Worm (Caenorhabditis elegans): ENCODE results near the gene ints-9.

ints-9 gene

ce11 chrV:7553873-7554362, 21.7 kb upstream of the ints-9 start, which contains the start of gene ttr-10:
Gene ttr-10 (minus strand): TSS chrV:7553923.
- no peak for TF ChIP-seq nhr-21 (tag; optimal IDR thresholded peaks at IDR 0.05)

ce11 chrV:7555875-7556274, 19.7 kb upstream of the ints-9 start:
- TF ChIP-seq nhr-11 (tag; optimal IDR thresholded peaks at IDR 0.05) (no peak), unc-62 (GFP tag; optimal IDR thresholded peaks at IDR 0.05) (no peak), nhr-77 (tag; optimal IDR thresholded peaks at IDR 0.05) (no peak), ceh-82 (tag; optimal IDR thresholded peaks at IDR 0.05) (no peak), ceh-16 (tag; optimal IDR thresholded peaks at IDR 0.05) (no peak), sma-9 (GFP tag; optimal IDR thresholded peaks at IDR 0.05) (no peak), sma-9 (tag; optimal IDR thresholded peaks at IDR 0.05) (no peak), peb-1 (tag; optimal IDR thresholded peaks at IDR 0.05) (no peak), elt-1 (tag; optimal IDR thresholded peaks at IDR 0.05) (no peak), crh-2 (tag; optimal IDR thresholded peaks at IDR 0.05) (no peak), fos-1 (tag; optimal IDR thresholded peaks at IDR 0.05) (no peak), ama-1 (optimal IDR thresholded peaks at IDR 0.05) (no peak)

ce11 chrV:7558693-7559092, 16.9 kb upstream of the ints-9 start, which contains the start of gene ets-7:
Gene ets-7 (minus strand): TSS chrV:7558793.
- TF ChIP-seq nhr-25 (tag; optimal IDR thresholded peaks at IDR 0.05) (no peak), snpc-4 (tag; optimal IDR thresholded peaks at IDR 0.05) (no peak), unc-39 (tag; optimal IDR thresholded peaks at IDR 0.05) (no peak), nhr-237 (tag; optimal IDR thresholded peaks at IDR 0.05) (no peak), nhr-12 (tag; optimal IDR thresholded peaks at IDR 0.05) (no peak), lin-13 (GFP tag; optimal IDR thresholded peaks at IDR 0.05) (no peak), ztf-4 (tag; optimal IDR thresholded peaks at IDR 0.05) (no peak), nhr-77 (tag; optimal IDR thresholded peaks at IDR 0.05) (no peak), unc-55 (GFP tag; optimal IDR thresholded peaks at IDR 0.05) (no peak), crh-2 (tag; optimal IDR thresholded peaks at IDR 0.05) (no peak), lsy-2 (tag; optimal IDR thresholded peaks at IDR 0.05) (no peak), mdl-1 (tag; optimal IDR thresholded peaks at IDR 0.05) (no peak), nhr-21 (tag; optimal IDR thresholded peaks at IDR 0.05) (no peak), egl-27 (tag; optimal IDR thresholded peaks at IDR 0.05) (no peak), nhr-6 (tag; optimal IDR thresholded peaks at IDR 0.05) (no peak), elt-1 (tag; optimal IDR thresholded peaks at IDR 0.05) (no peak), ama-1 (optimal IDR thresholded peaks at IDR 0.05) (no peak), nhr-23 (tag; optimal IDR thresholded peaks at IDR 0.05) (no peak)

ce11 chrV:7562947-7563346, 12.7 kb upstream of the ints-9 start, which contains the start of gene F19F10.1:
Gene F19F10.1 (plus strand): TSS chrV:7563247.
- no peak for TF ChIP-seq unc-39 (tag; optimal IDR thresholded peaks at IDR 0.05)
- no peak for TF ChIP-seq lsy-2 (tag; optimal IDR thresholded peaks at IDR 0.05)
- TF ChIP-seq sem-4 (tag; optimal IDR thresholded peaks at IDR 0.05), result no peak
- no peak for TF ChIP-seq snpc-4 (tag; optimal IDR thresholded peaks at IDR 0.05)
- TF ChIP-seq Y55F3AM.14 (GFP tag; optimal IDR thresholded peaks at IDR 0.05), result no peak
- TF ChIP-seq ztf-11 (tag; optimal IDR thresholded peaks at IDR 0.05), result no peak
- TF ChIP-seq ztf-4 (tag; optimal IDR thresholded peaks at IDR 0.05), result no peak
- no peak for TF ChIP-seq R02D3.7 (tag; optimal IDR thresholded peaks at IDR 0.05)
- TF ChIP-seq nhr-77 (tag; optimal IDR thresholded peaks at IDR 0.05), result no peak
- no peak for TF ChIP-seq mbf-1 (tag; optimal IDR thresholded peaks at IDR 0.05)
- TF ChIP-seq unc-62 (GFP tag; optimal IDR thresholded peaks at IDR 0.05), result no peak
- no peak for TF ChIP-seq nhr-21 (tag; optimal IDR thresholded peaks at IDR 0.05)
- no peak for TF ChIP-seq sma-9 (GFP tag; optimal IDR thresholded peaks at IDR 0.05)
- no peak for TF ChIP-seq sma-9 (tag; optimal IDR thresholded peaks at IDR 0.05)
- no peak for TF ChIP-seq nhr-129 (tag; optimal IDR thresholded peaks at IDR 0.05)
- TF ChIP-seq aly-2 (tag; optimal IDR thresholded peaks at IDR 0.05), result no peak
- no peak for TF ChIP-seq lin-13 (GFP tag; optimal IDR thresholded peaks at IDR 0.05)
- TF ChIP-seq ztf-1 (GFP tag; conservative IDR thresholded peaks at IDR 0.05), result no peak

- TF ChIP-seq ama-1 (optimal IDR thresholded peaks at IDR 0.05) (no peak), gmeb-1 (tag; optimal IDR thresholded peaks at IDR 0.05) (no peak), aly-2 (tag; optimal IDR thresholded peaks at IDR 0.05) (no peak)
Observed at ce11 chrV:7570290-7570689, 5.3 kb upstream of the ints-9 start, which contains the start of gene clec-212. Gene clec-212 (minus strand): TSS chrV:7570390.
